Worm (Caenorhabditis elegans): Measurements from ENCODE around the gene F13H10.8.

The F13H10.8 gene

DNA sequence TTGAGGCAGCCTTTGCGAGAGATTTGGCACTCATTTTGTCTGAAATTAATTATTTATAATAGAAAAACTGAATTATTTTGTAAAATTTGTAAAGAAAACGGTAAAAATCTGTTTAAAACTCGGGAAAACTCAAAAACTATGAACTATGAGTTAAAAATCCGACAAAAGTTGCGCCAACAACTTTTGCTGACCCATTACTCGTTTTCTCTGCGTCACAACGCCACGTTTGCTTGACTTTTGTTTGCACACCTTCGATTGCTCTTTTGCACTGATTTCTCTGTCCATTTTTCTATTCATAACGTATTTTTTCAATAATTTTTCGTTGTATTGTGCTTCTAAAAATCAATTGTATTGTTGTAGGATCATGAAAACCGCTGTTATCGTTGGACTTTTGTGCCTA, 15.9 kb downstream of the F13H10.8 start, which contains the start of gene fkb-1:
Gene fkb-1, plus strand, starts transcription at position 361 of the 400 bp plus-strand sequence.
- peak; percentile 29 for TF ChIP-seq blmp-1 (tag; optimal IDR thresholded peaks at IDR 0.05)
- no peak for TF ChIP-seq alr-1 (tag; optimal IDR thresholded peaks at IDR 0.05; ENCODE audit: borderline replicate concordance)
- peak; percentile 61 for TF ChIP-seq dsc-1 (tag; optimal IDR thresholded peaks at IDR 0.05)
- TF ChIP-seq C04F5.9 (tag; optimal IDR thresholded peaks at IDR 0.05), result no peak
- peak; percentile 54 for TF ChIP-seq lin-39 (tag; optimal IDR thresholded peaks at IDR 0.05)
- TF ChIP-seq isw-1 (GFP tag; IDR thresholded peaks at IDR 0.05), result peak; percentile 43
- peak; percentile 58 for TF ChIP-seq fkh-8 (tag; optimal IDR thresholded peaks at IDR 0.05)
- peak; percentile 94 for TF ChIP-seq xbp-1 (tag; optimal IDR thresholded peaks at IDR 0.05)
- TF ChIP-seq lin-35 (GFP tag; optimal IDR thresholded peaks at IDR 0.05), result peak; percentile 79
- TF ChIP-seq fos-1 (tag; optimal IDR thresholded peaks at IDR 0.05), result peak; percentile 27
- no peak for TF ChIP-seq ztf-11 (tag; optimal IDR thresholded peaks at IDR 0.05)
- TF ChIP-seq nhr-11 (tag; optimal IDR thresholded peaks at IDR 0.05), result peak; percentile 45
- TF ChIP-seq mdl-1 (tag; optimal IDR thresholded peaks at IDR 0.05), result peak in 1 of 2 experiments; percentile 61
- TF ChIP-seq ama-1 (optimal IDR thresholded peaks at IDR 0.05), result no peak
- no peak for TF ChIP-seq C34B4.2 (tag; optimal IDR thresholded peaks at IDR 0.05)
- TF ChIP-seq nhr-90 (tag; optimal IDR thresholded peaks at IDR 0.05; ENCODE audit: poor library complexity), result peak; percentile 55
- TF ChIP-seq nhr-71 (tag; optimal IDR thresholded peaks at IDR 0.05), result peak; percentile 82
- TF ChIP-seq irx-1 (tag; optimal IDR thresholded peaks at IDR 0.05), result peak; percentile 61
- TF ChIP-seq unc-130 (tag; optimal IDR thresholded peaks at IDR 0.05), result peak; percentile 42
- TF ChIP-seq tlp-1 (tag; optimal IDR thresholded peaks at IDR 0.05), result no peak
- TF ChIP-seq lir-3 (tag; optimal IDR thresholded peaks at IDR 0.05; ENCODE audit: poor library complexity), result peak; percentile 13
- peak; percentile 82 to 85 for TF ChIP-seq lsy-2 (tag; optimal IDR thresholded peaks at IDR 0.05)
- TF ChIP-seq aly-2 (tag; optimal IDR thresholded peaks at IDR 0.05), result no peak
- peak; percentile 73 for TF ChIP-seq C16A3.4 (tag; optimal IDR thresholded peaks at IDR 0.05)
- no peak for TF ChIP-seq ztf-4 (tag; optimal IDR thresholded peaks at IDR 0.05)
- TF ChIP-seq sup-37 (GFP tag; optimal IDR thresholded peaks at IDR 0.05), result no peak
- peak; percentile 6 for TF ChIP-seq lin-15B (tag; optimal IDR thresholded peaks at IDR 0.05)
- TF ChIP-seq lin-14 (GFP tag; optimal IDR thresholded peaks at IDR 0.05), result peak; percentile 82
- no peak for TF ChIP-seq efl-3 (GFP tag; optimal IDR thresholded peaks at IDR 0.05)
- TF ChIP-seq nhr-19 (GFP tag; conservative IDR thresholded peaks at IDR 0.05), result peak; percentile 71
- peak; percentile 83 for TF ChIP-seq mep-1 (tag; optimal IDR thresholded peaks at IDR 0.05)
- TF ChIP-seq ceh-8 (GFP tag; optimal IDR thresholded peaks at IDR 0.05), result peak; percentile 6
- TF ChIP-seq unc-86 (tag; optimal IDR thresholded peaks at IDR 0.05), result peak; percentile 56
- TF ChIP-seq egl-13 (tag; optimal IDR thresholded peaks at IDR 0.05), result peak; percentile 47
- no peak for TF ChIP-seq ets-5 (GFP tag; IDR thresholded peaks at IDR 0.05)
- peak; percentile 80 for TF ChIP-seq nhr-47 (tag; optimal IDR thresholded peaks at IDR 0.05)
- TF ChIP-seq F16B12.6 (tag; optimal IDR thresholded peaks at IDR 0.05), result peak; percentile 47
- TF ChIP-seq lin-13 (GFP tag; optimal IDR thresholded peaks at IDR 0.05), result peak; percentile 47
- TF ChIP-seq ceh-82 (tag; optimal IDR thresholded peaks at IDR 0.05), result peak; percentile 39 to 67 (median 60)
- peak; percentile 59 to 75 (median 74) for TF ChIP-seq dpl-1 (GFP tag; optimal IDR thresholded peaks at IDR 0.05)
- no peak for TF ChIP-seq hlh-17 (GFP tag; optimal IDR thresholded peaks at IDR 0.05; ENCODE audit: borderline replicate concordance)
- peak; percentile 76 for TF ChIP-seq tbx-2 (tag; optimal IDR thresholded peaks at IDR 0.05)
- peak; percentile 84 for TF ChIP-seq nhr-85 (tag)
- TF ChIP-seq swsn-7 (tag; optimal IDR thresholded peaks at IDR 0.05), result peak; percentile 79
- peak; percentile 12 for TF ChIP-seq snpc-4 (tag; optimal IDR thresholded peaks at IDR 0.05)
- TF ChIP-seq elt-3 (tag; optimal IDR thresholded peaks at IDR 0.05), result peak in 1 of 6 experiments; percentile 45
- TF ChIP-seq nhr-20 (tag; optimal IDR thresholded peaks at IDR 0.05), result peak; percentile 79
- peak; percentile 3 for TF ChIP-seq elt-2 (tag; optimal IDR thresholded peaks at IDR 0.05)
- no peak for TF ChIP-seq nhr-12 (tag; optimal IDR thresholded peaks at IDR 0.05)
- TF ChIP-seq rnt-1 (tag; optimal IDR thresholded peaks at IDR 0.05), result peak; percentile 74
- TF ChIP-seq zip-4 (GFP tag; optimal IDR thresholded peaks at IDR 0.05), result no peak
- TF ChIP-seq hlh-4 (tag; optimal IDR thresholded peaks at IDR 0.05), result no peak
- peak; percentile 25; the same call in 1 of the 2 replicates for TF ChIP-seq ceh-88 (GFP tag; IDR thresholded peaks at IDR 0.05)
